3 worm cellular contexts compared by ENCODE assay signal in genomic region chrIII:7973201-7973767, ce11.
TF ChIP-seq lines count a peak whose summit lies in the region.

eef-1B.1 (minus strand) TSS chrIII:7973386.
aco-2 (plus strand) TSS chrIII:7973717.

TF ChIP-seq in whole organism, L2 larva, 48 proteins besides CTCF, POLR2A, EP300 and RAD21 (continued from another document):
- TF ChIP-seq peb-1 (tag; optimal IDR thresholded peaks at IDR 0.05; lab: Kevin White, UChicago), result no peak
- peak; percentile 95 for TF ChIP-seq sma-9 (GFP tag; optimal IDR thresholded peaks at IDR 0.05; lab: Kevin White, UChicago)
- TF ChIP-seq sma-9 (tag; optimal IDR thresholded peaks at IDR 0.05; lab: Kevin White, UChicago), result no peak
- TF ChIP-seq unc-62 (GFP tag; optimal IDR thresholded peaks at IDR 0.05; lab: Kevin White, UChicago), result peak; percentile 26
- no peak for TF ChIP-seq nhr-237 (tag; optimal IDR thresholded peaks at IDR 0.05; lab: Kevin White, UChicago)
- peak; percentile 75 for TF ChIP-seq sem-4 (tag; optimal IDR thresholded peaks at IDR 0.05; lab: Kevin White, UChicago)
- TF ChIP-seq C34F6.9 (tag; optimal IDR thresholded peaks at IDR 0.05; lab: Kevin White, UChicago), result peak; percentile 92
- no peak for TF ChIP-seq aly-2 (tag; optimal IDR thresholded peaks at IDR 0.05; lab: Kevin White, UChicago)
- peak; percentile 73 for TF ChIP-seq snpc-4 (tag; optimal IDR thresholded peaks at IDR 0.05; lab: Kevin White, UChicago)
- peak; percentile 52 for TF ChIP-seq zag-1 (tag; optimal IDR thresholded peaks at IDR 0.05; lab: Kevin White, UChicago)
- TF ChIP-seq nhr-129 (tag; optimal IDR thresholded peaks at IDR 0.05; lab: Kevin White, UChicago), result peak; percentile 93
- TF ChIP-seq crh-2 (tag; optimal IDR thresholded peaks at IDR 0.05; lab: Kevin White, UChicago), result peak; percentile 93
- TF ChIP-seq lin-11 (tag; optimal IDR thresholded peaks at IDR 0.05; lab: Kevin White, UChicago), result peak; percentile 90
- TF ChIP-seq unc-55 (GFP tag; optimal IDR thresholded peaks at IDR 0.05; lab: Kevin White, UChicago), result peak; percentile 97
- peak in 1 of 2 experiments; percentile 61 for TF ChIP-seq mdl-1 (tag; optimal IDR thresholded peaks at IDR 0.05; lab: Kevin White, UChicago)
- TF ChIP-seq ztf-11 (tag; optimal IDR thresholded peaks at IDR 0.05; lab: Kevin White, UChicago), result no peak
- TF ChIP-seq unc-39 (tag; optimal IDR thresholded peaks at IDR 0.05; lab: Kevin White, UChicago), result no peak
- TF ChIP-seq sma-3 (GFP tag; optimal IDR thresholded peaks at IDR 0.05; lab: Kevin White, UChicago), result peak; percentile 94
- peak; percentile 36 for TF ChIP-seq Y55F3AM.14 (GFP tag; optimal IDR thresholded peaks at IDR 0.05; lab: Kevin White, UChicago)
- TF ChIP-seq mbf-1 (tag; optimal IDR thresholded peaks at IDR 0.05; lab: Kevin White, UChicago), result no peak
- peak; percentile 55 for TF ChIP-seq ztf-4 (tag; optimal IDR thresholded peaks at IDR 0.05; lab: Kevin White, UChicago)
- TF ChIP-seq nhr-10 (tag; optimal IDR thresholded peaks at IDR 0.05; lab: Kevin White, UChicago), result no peak
- TF ChIP-seq nhr-12 (tag; optimal IDR thresholded peaks at IDR 0.05; lab: Kevin White, UChicago), result peak; percentile 28
- peak; percentile 27 for TF ChIP-seq nhr-6 (tag; optimal IDR thresholded peaks at IDR 0.05; lab: Kevin White, UChicago)
- TF ChIP-seq ceh-82 (tag; optimal IDR thresholded peaks at IDR 0.05; lab: Kevin White, UChicago), result no peak
- TF ChIP-seq dmd-4 (tag; optimal IDR thresholded peaks at IDR 0.05; lab: Kevin White, UChicago), result no peak

TF ChIP-seq in whole organism, L4 larva, 104 proteins besides CTCF, POLR2A, EP300 and RAD21 (continued from another document):
- TF ChIP-seq nhr-102 (tag; optimal IDR thresholded peaks at IDR 0.05; lab: Kevin White, UChicago) (peak; percentile 88), nhr-6 (tag; optimal IDR thresholded peaks at IDR 0.05; lab: Kevin White, UChicago) (peak; percentile 95), zfp-2 (tag; optimal IDR thresholded peaks at IDR 0.05; lab: Kevin White, UChicago) (peak; percentile 35), nhr-76 (tag; optimal IDR thresholded peaks at IDR 0.05; lab: Kevin White, UChicago) (no peak), snpc-1.2 (GFP tag; IDR thresholded peaks at IDR 0.05; lab: Robert Waterston, UW) (no peak), lin-13 (GFP tag; optimal IDR thresholded peaks at IDR 0.05; lab: Kevin White, UChicago) (peak; percentile 92), spr-1 (tag; optimal IDR thresholded peaks at IDR 0.05; lab: Kevin White, UChicago) (peak; percentile 72), gei-8 (GFP tag; optimal IDR thresholded peaks at IDR 0.05; lab: Kevin White, UChicago) (no peak), ceh-82 (tag; optimal IDR thresholded peaks at IDR 0.05; lab: Kevin White, UChicago) (no peak), vab-7 (GFP tag; IDR thresholded peaks at IDR 0.05; lab: Robert Waterston, UW) (0 out of 2 replicates have a peak, but pooled peaks have one; percentile 7), lin-15B (tag; optimal IDR thresholded peaks at IDR 0.05; lab: Kevin White, UChicago) (no peak), hif-1 (tag; optimal IDR thresholded peaks at IDR 0.05; lab: Kevin White, UChicago) (peak; percentile 56 to 71), F26F4.8 (GFP tag; conservative IDR thresholded peaks at IDR 0.05; lab: Robert Waterston, UW) (no peak), nhr-11 (tag; optimal IDR thresholded peaks at IDR 0.05; lab: Kevin White, UChicago) (peak; percentile 88), fkh-10 (GFP tag; optimal IDR thresholded peaks at IDR 0.05; lab: Kevin White, UChicago) (peak; percentile 53), hlh-30 (tag; optimal IDR thresholded peaks at IDR 0.05; lab: Kevin White, UChicago; ENCODE audit: insufficient read depth) (peak; percentile 92), nhr-77 (tag; optimal IDR thresholded peaks at IDR 0.05; lab: Kevin White, UChicago) (peak; percentile 90), F10B5.3 (tag; optimal IDR thresholded peaks at IDR 0.05; lab: Kevin White, UChicago) (peak; percentile 39), zfp-3 (GFP tag; conservative IDR thresholded peaks at IDR 0.05; lab: Robert Waterston, UW) (peak; percentile 76), hmg-1.1 (GFP tag; IDR thresholded peaks at IDR 0.05; lab: Robert Waterston, UW) (peak; percentile 89), daf-16 (GFP tag; optimal IDR thresholded peaks at IDR 0.05; lab: Kevin White, UChicago) (peak in 1 of 2 experiments; percentile 61), daf-16 (tag; optimal IDR thresholded peaks at IDR 0.05; lab: Kevin White, UChicago) (peak; percentile 89), T20F7.1 (GFP tag; optimal IDR thresholded peaks at IDR 0.05; lab: Kevin White, UChicago) (peak; percentile 88), rbr-2 (tag; optimal IDR thresholded peaks at IDR 0.05; lab: Kevin White, UChicago) (peak; percentile 89), nhr-25 (tag; optimal IDR thresholded peaks at IDR 0.05; lab: Kevin White, UChicago; ENCODE audit: borderline replicate concordance, insufficient read depth) (peak; percentile 73), egl-43 (GFP tag; IDR thresholded peaks at IDR 0.05; lab: Robert Waterston, UW) (0 out of 2 replicates have a peak, but pooled peaks have one; percentile 18), mxl-2 (GFP tag; conservative IDR thresholded peaks at IDR 0.05; lab: Robert Waterston, UW) (peak; percentile 71), ctbp-1 (GFP tag; IDR thresholded peaks at IDR 0.05; lab: Robert Waterston, UW) (peak; percentile 54), ama-1 (optimal IDR thresholded peaks at IDR 0.05; lab: Kevin White, UChicago) (peak; percentile 81), F44E2.7 (GFP tag; IDR thresholded peaks at IDR 0.05; lab: Robert Waterston, UW) (no peak), lin-39 (tag; optimal IDR thresholded peaks at IDR 0.05; lab: Kevin White, UChicago) (no peak), jun-1 (tag; optimal IDR thresholded peaks at IDR 0.05; lab: Kevin White, UChicago) (peak; percentile 68), tra-1 (GFP tag; IDR thresholded peaks at IDR 0.05; lab: Robert Waterston, UW) (peak; percentile 22; the same call in 1 of the 2 replicates), pha-4 (GFP tag; IDR thresholded peaks at IDR 0.05; lab: Robert Waterston, UW) (peak; percentile 64; the same call in 1 of the 2 replicates), pha-4 (tag; optimal IDR thresholded peaks at IDR 0.05; lab: Kevin White, UChicago) (no peak), php-3 (GFP tag; IDR thresholded peaks at IDR 0.05; lab: Robert Waterston, UW) (peak; percentile 42; the same call in 1 of the 2 replicates), aha-1 (tag; lab: Kevin White, UChicago) (peak; percentile 99), mes-2 (tag; optimal IDR thresholded peaks at IDR 0.05; lab: Kevin White, UChicago; ENCODE audit: poor library complexity, severe bottlenecking) (peak; percentile 92), hlh-11 (tag; optimal IDR thresholded peaks at IDR 0.05; lab: Kevin White, UChicago) (peak; percentile 95), ceh-20 (GFP tag; IDR thresholded peaks at IDR 0.05; lab: Robert Waterston, UW) (peak; percentile 78), lsy-2 (tag; optimal IDR thresholded peaks at IDR 0.05; lab: Kevin White, UChicago) (peak; percentile 31 to 95), zip-2 (tag; optimal IDR thresholded peaks at IDR 0.05; lab: Kevin White, UChicago) (peak; percentile 12), zag-1 (tag; optimal IDR thresholded peaks at IDR 0.05; lab: Kevin White, UChicago) (no peak), lim-7 (GFP tag; IDR thresholded peaks at IDR 0.05; lab: Robert Waterston, UW) (no peak), dmd-6 (GFP tag; IDR thresholded peaks at IDR 0.05; lab: Robert Waterston, UW) (peak; percentile 86), arid-1 (GFP tag; conservative IDR thresholded peaks at IDR 0.05; lab: Robert Waterston, UW) (peak; percentile 26; the same call in 1 of the 2 replicates), nhr-42 (GFP tag; IDR thresholded peaks at IDR 0.05; lab: Robert Waterston, UW) (peak; percentile 90), F37D6.2 (tag; optimal IDR thresholded peaks at IDR 0.05; lab: Kevin White, UChicago) (peak; percentile 81)

TF ChIP-seq in whole organism, late embryonic, 69 proteins besides CTCF, POLR2A, EP300 and RAD21 (continued from another document):
- TF ChIP-seq dve-1 (tag; optimal IDR thresholded peaks at IDR 0.05; lab: Kevin White, UChicago), result peak; percentile 11
